Worm (Caenorhabditis elegans): ENCODE data around the gene C31B8.7.

The C31B8.7 gene

DNA sequence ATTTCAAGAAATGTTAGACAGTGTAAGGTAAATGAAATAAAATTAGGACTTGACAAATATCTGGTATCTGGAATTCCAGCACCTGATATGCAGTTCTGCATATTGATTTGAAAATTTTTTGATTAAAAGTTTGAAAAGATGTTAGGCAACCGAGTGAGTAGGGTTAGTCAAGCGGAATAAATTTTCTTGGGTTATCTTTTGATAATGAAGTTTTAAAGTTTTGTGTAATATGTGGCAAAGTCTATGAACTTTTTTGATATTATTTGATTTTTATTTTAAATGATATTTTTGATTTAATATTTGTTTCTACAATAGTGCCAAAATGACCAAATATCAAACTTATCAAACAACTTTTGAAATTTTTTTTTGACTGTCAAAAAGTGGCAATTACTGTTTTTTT, 33.6 kb downstream of the C31B8.7 start, which contains the start of gene srh-241:
srh-241 (minus strand) TSS at position 101 of the 400 bp plus-strand sequence.
- TF ChIP-seq pqm-1 (tag; optimal IDR thresholded peaks at IDR 0.05) = no peak
- TF ChIP-seq elt-4 (tag; optimal IDR thresholded peaks at IDR 0.05) = no peak
- TF ChIP-seq lin-11 (tag; optimal IDR thresholded peaks at IDR 0.05) = no peak
- no peak for TF ChIP-seq unc-86 (tag; optimal IDR thresholded peaks at IDR 0.05)
- no peak for TF ChIP-seq sdc-2 (tag; optimal IDR thresholded peaks at IDR 0.05)
- TF ChIP-seq ttx-3 (tag; optimal IDR thresholded peaks at IDR 0.05) = no peak
- no peak for TF ChIP-seq ceh-19 (GFP tag; optimal IDR thresholded peaks at IDR 0.05)
- TF ChIP-seq sox-4 (tag; optimal IDR thresholded peaks at IDR 0.05) = no peak
- no peak for TF ChIP-seq nfya-1 (tag; optimal IDR thresholded peaks at IDR 0.05)
- TF ChIP-seq C38D4.7 (GFP tag; optimal IDR thresholded peaks at IDR 0.05) = no peak
- TF ChIP-seq lim-6 (tag; optimal IDR thresholded peaks at IDR 0.05) = no peak
- TF ChIP-seq che-1 (tag; optimal IDR thresholded peaks at IDR 0.05) = no peak
- TF ChIP-seq T23F11.4 (GFP tag; optimal IDR thresholded peaks at IDR 0.05) = no peak
- no peak for TF ChIP-seq ztf-16 (tag; optimal IDR thresholded peaks at IDR 0.05)
- no peak for TF ChIP-seq F13H6.1 (tag; optimal IDR thresholded peaks at IDR 0.05)

DNA sequence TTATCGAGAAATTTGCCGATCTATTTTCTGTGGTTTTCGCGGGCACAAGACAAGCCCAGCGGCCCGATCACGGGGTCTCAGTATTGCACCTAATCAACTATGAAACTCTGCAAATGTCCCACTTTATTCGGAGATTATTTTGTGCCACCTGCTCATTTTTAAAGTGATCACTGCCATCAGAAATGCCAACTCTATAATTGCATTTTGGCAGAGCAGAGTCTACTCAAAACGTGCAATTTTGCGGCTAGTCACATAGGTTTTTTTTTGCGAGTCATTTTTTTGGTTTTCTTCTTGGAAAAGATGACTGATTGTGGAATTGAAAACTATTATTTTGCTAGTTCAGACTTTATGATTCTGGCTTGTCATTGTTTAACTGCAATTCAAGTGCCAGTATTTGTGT, 38.2 kb downstream of the C31B8.7 start, which contains the start of gene srh-240:
srh-240 (plus strand) TSS at position 301 of the 400 bp plus-strand sequence.
- TF ChIP-seq elt-4 (tag; optimal IDR thresholded peaks at IDR 0.05) (no peak), C08G9.2 (tag; optimal IDR thresholded peaks at IDR 0.05) (no peak), ceh-22 (tag; optimal IDR thresholded peaks at IDR 0.05) (no peak), syd-9 (tag; optimal IDR thresholded peaks at IDR 0.05) (no peak), unc-3 (GFP tag; conservative IDR thresholded peaks at IDR 0.05) (no peak), unc-3 (tag; optimal IDR thresholded peaks at IDR 0.05) (no peak), hlh-15 (tag; optimal IDR thresholded peaks at IDR 0.05) (no peak), tbx-2 (tag; optimal IDR thresholded peaks at IDR 0.05) (no peak), hlh-30 (tag; optimal IDR thresholded peaks at IDR 0.05; ENCODE audit: insufficient read depth) (no peak), ceh-14 (tag; optimal IDR thresholded peaks at IDR 0.05) (no peak), C38D4.7 (GFP tag; optimal IDR thresholded peaks at IDR 0.05) (no peak), pha-4 (tag; optimal IDR thresholded peaks at IDR 0.05) (no peak), eyg-1 (tag; optimal IDR thresholded peaks at IDR 0.05) (no peak), fkh-10 (GFP tag; optimal IDR thresholded peaks at IDR 0.05) (no peak), nfya-1 (tag; optimal IDR thresholded peaks at IDR 0.05) (no peak), zip-5 (tag; optimal IDR thresholded peaks at IDR 0.05) (no peak)

DNA sequence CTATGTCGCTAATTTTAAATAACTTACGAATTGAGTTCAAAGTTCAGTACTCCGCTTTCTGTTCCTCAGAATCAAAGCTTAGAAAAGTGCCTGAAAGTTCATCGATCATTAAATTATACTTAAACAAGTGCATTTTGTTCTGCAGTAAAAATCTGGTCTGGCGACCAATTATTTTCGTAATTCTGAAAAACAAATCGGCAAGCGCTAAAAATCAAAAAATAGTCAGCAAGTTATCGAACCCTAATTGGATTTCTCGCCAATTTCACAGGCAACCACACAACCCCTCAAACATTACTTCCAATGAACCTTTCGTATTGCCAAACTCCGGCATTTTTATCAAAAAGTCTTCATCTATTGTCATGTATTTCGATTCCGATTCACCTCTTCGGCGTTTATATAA, 40.1 kb downstream of the C31B8.7 start, which contains the start of gene srh-272:
srh-272 (plus strand) TSS at position 301 of the 400 bp plus-strand sequence.
- TF ChIP-seq pax-1 (tag; optimal IDR thresholded peaks at IDR 0.05) = no peak
- TF ChIP-seq zip-5 (tag; optimal IDR thresholded peaks at IDR 0.05) = no peak
- TF ChIP-seq pat-9 (tag; optimal IDR thresholded peaks at IDR 0.05) = no peak
- TF ChIP-seq T23F11.4 (GFP tag; optimal IDR thresholded peaks at IDR 0.05) = no peak
- TF ChIP-seq ceh-19 (GFP tag; optimal IDR thresholded peaks at IDR 0.05) = no peak
- TF ChIP-seq ama-1 (optimal IDR thresholded peaks at IDR 0.05) = no peak
- TF ChIP-seq F13H6.1 (tag; optimal IDR thresholded peaks at IDR 0.05) = no peak
- TF ChIP-seq hlh-30 (tag; optimal IDR thresholded peaks at IDR 0.05; ENCODE audit: insufficient read depth) = no peak
- no peak for TF ChIP-seq ceh-6 (GFP tag; optimal IDR thresholded peaks at IDR 0.05)
- no peak for TF ChIP-seq K02D7.2 (tag; optimal IDR thresholded peaks at IDR 0.05)
- no peak for TF ChIP-seq dve-1 (tag; optimal IDR thresholded peaks at IDR 0.05)
- TF ChIP-seq C08G9.2 (tag; optimal IDR thresholded peaks at IDR 0.05) = no peak
- TF ChIP-seq pha-2 (tag; optimal IDR thresholded peaks at IDR 0.05) = no peak

DNA sequence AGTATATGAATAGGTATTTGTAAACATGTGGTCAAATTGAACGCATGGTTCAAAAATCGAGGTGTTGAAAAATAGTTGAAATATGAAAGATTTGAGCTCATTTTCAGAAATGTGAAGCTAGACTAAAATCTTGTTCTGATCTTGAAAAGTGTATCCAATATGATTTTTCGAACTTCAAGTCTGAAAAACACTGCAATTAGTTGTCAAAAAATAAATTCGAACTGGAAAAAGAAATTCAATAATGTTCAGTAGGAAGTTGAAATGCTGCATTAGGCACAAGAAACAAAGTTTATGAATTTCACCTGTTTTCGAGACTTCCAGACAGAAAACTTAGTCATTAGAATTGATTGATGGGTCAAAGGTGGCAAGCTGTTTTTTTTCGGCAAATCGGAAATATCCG, 41.6 kb downstream of the C31B8.7 start, which contains the start of gene srh-270:
srh-270 (minus strand) TSS at position 101 of the 400 bp plus-strand sequence.
- TF ChIP-seq rnt-1 (tag; optimal IDR thresholded peaks at IDR 0.05) (no peak), ama-1 (optimal IDR thresholded peaks at IDR 0.05) (no peak), ref-2 (tag; optimal IDR thresholded peaks at IDR 0.05) (no peak), ceh-19 (GFP tag; optimal IDR thresholded peaks at IDR 0.05) (no peak), mec-3 (tag; optimal IDR thresholded peaks at IDR 0.05; ENCODE audit: borderline replicate concordance) (no peak), sox-2 (GFP tag; IDR thresholded peaks at IDR 0.05) (no peak), sdc-2 (tag; optimal IDR thresholded peaks at IDR 0.05) (no peak), ztf-16 (tag; optimal IDR thresholded peaks at IDR 0.05) (no peak), ceh-34 (tag; optimal IDR thresholded peaks at IDR 0.05) (no peak), sox-4 (tag; optimal IDR thresholded peaks at IDR 0.05) (no peak), ceh-2 (tag; optimal IDR thresholded peaks at IDR 0.05) (no peak), unc-55 (GFP tag; optimal IDR thresholded peaks at IDR 0.05) (no peak), eyg-1 (tag; optimal IDR thresholded peaks at IDR 0.05) (no peak)

Measured in whole organism, late embryonic.